Worm (Caenorhabditis elegans): ENCODE data around the gene F38H4.5.

F38H4.5 gene

ce11 chrIV:11851882-11852281 is at the start of gene F38H4.5:
Gene F38H4.5 (plus strand): TSS chrIV:11852182.
- TF ChIP-seq gmeb-1 (tag; optimal IDR thresholded peaks at IDR 0.05) (no peak), aly-2 (tag; optimal IDR thresholded peaks at IDR 0.05) (no peak), unc-62 (GFP tag; optimal IDR thresholded peaks at IDR 0.05) (no peak)

- no peak for TF ChIP-seq skn-1 (tag; optimal IDR thresholded peaks at IDR 0.05)
- no peak for TF ChIP-seq aly-2 (tag; optimal IDR thresholded peaks at IDR 0.05)
- TF ChIP-seq elt-3 (tag; optimal IDR thresholded peaks at IDR 0.05): no peak
- TF ChIP-seq C34F6.9 (tag; optimal IDR thresholded peaks at IDR 0.05): no peak
- TF ChIP-seq nhr-21 (tag; optimal IDR thresholded peaks at IDR 0.05): no peak
- TF ChIP-seq unc-39 (tag; optimal IDR thresholded peaks at IDR 0.05): no peak
- TF ChIP-seq alr-1 (tag; optimal IDR thresholded peaks at IDR 0.05): no peak
- TF ChIP-seq nhr-10 (tag; optimal IDR thresholded peaks at IDR 0.05): no peak
- no peak for TF ChIP-seq dmd-4 (tag; optimal IDR thresholded peaks at IDR 0.05)
- TF ChIP-seq nhr-25 (tag; optimal IDR thresholded peaks at IDR 0.05): no peak
- TF ChIP-seq mab-5 (tag; optimal IDR thresholded peaks at IDR 0.05): no peak
- TF ChIP-seq ztf-11 (tag; optimal IDR thresholded peaks at IDR 0.05): no peak
- no peak for TF ChIP-seq nhr-12 (tag; optimal IDR thresholded peaks at IDR 0.05)
- TF ChIP-seq ama-1 (optimal IDR thresholded peaks at IDR 0.05): no peak
- TF ChIP-seq ztf-1 (GFP tag; conservative IDR thresholded peaks at IDR 0.05): no peak
Observed at ce11 chrIV:11803044-11803443, 48.9 kb upstream of the F38H4.5 start, which contains the start of gene H01G02.4. Gene H01G02.4 (minus strand): TSS chrIV:11803144.

ce11 chrIV:11804053-11804452 is 47.9 kb upstream of the F38H4.5 start, which contains the start of gene H01G02.1:
Gene H01G02.1 (minus strand): TSS chrIV:11804153.
- TF ChIP-seq unc-39 (tag; optimal IDR thresholded peaks at IDR 0.05) (no peak), elt-1 (tag; optimal IDR thresholded peaks at IDR 0.05) (no peak), nhr-77 (tag; optimal IDR thresholded peaks at IDR 0.05) (no peak)

ce11 chrIV:11809047-11809446 is 42.9 kb upstream of the F38H4.5 start:
- TF ChIP-seq blmp-1 (tag; optimal IDR thresholded peaks at IDR 0.05; ENCODE audit: insufficient read depth) (peak; percentile 17), sma-9 (GFP tag; optimal IDR thresholded peaks at IDR 0.05) (peak; percentile 81), sma-9 (tag; optimal IDR thresholded peaks at IDR 0.05) (no peak), lsy-2 (tag; optimal IDR thresholded peaks at IDR 0.05) (peak in 1 of 2 experiments; percentile 1), elt-3 (tag; optimal IDR thresholded peaks at IDR 0.05) (no peak), zag-1 (tag; optimal IDR thresholded peaks at IDR 0.05) (no peak), nhr-77 (tag; optimal IDR thresholded peaks at IDR 0.05) (no peak), fos-1 (tag; optimal IDR thresholded peaks at IDR 0.05) (peak; percentile 22), aly-2 (tag; optimal IDR thresholded peaks at IDR 0.05) (no peak), nhr-10 (tag; optimal IDR thresholded peaks at IDR 0.05) (no peak), nhr-21 (tag; optimal IDR thresholded peaks at IDR 0.05) (peak; percentile 39), crh-2 (tag; optimal IDR thresholded peaks at IDR 0.05) (peak; percentile 21), nhr-11 (tag; optimal IDR thresholded peaks at IDR 0.05) (no peak)

- TF ChIP-seq C34F6.9 (tag; optimal IDR thresholded peaks at IDR 0.05) (peak; percentile 96), lin-13 (GFP tag; optimal IDR thresholded peaks at IDR 0.05) (peak; percentile 51), sem-4 (tag; optimal IDR thresholded peaks at IDR 0.05) (peak; percentile 76), dmd-4 (tag; optimal IDR thresholded peaks at IDR 0.05) (no peak), sma-3 (GFP tag; optimal IDR thresholded peaks at IDR 0.05) (peak; percentile 19), ztf-1 (GFP tag; conservative IDR thresholded peaks at IDR 0.05) (no peak), nhr-77 (tag; optimal IDR thresholded peaks at IDR 0.05) (no peak), ceh-82 (tag; optimal IDR thresholded peaks at IDR 0.05) (peak; percentile 37), mab-5 (tag; optimal IDR thresholded peaks at IDR 0.05) (peak; percentile 80), R02D3.7 (tag; optimal IDR thresholded peaks at IDR 0.05) (no peak), egl-27 (tag; optimal IDR thresholded peaks at IDR 0.05) (peak; percentile 48), fos-1 (tag; optimal IDR thresholded peaks at IDR 0.05) (peak; percentile 56), zag-1 (tag; optimal IDR thresholded peaks at IDR 0.05) (peak; percentile 71), nhr-6 (tag; optimal IDR thresholded peaks at IDR 0.05) (peak; percentile 74), lin-11 (tag; optimal IDR thresholded peaks at IDR 0.05) (peak; percentile 50), nhr-10 (tag; optimal IDR thresholded peaks at IDR 0.05) (no peak), sma-9 (GFP tag; optimal IDR thresholded peaks at IDR 0.05) (peak; percentile 89), sma-9 (tag; optimal IDR thresholded peaks at IDR 0.05) (no peak), crh-2 (tag; optimal IDR thresholded peaks at IDR 0.05) (peak; percentile 82), nhr-12 (tag; optimal IDR thresholded peaks at IDR 0.05) (no peak), unc-62 (GFP tag; optimal IDR thresholded peaks at IDR 0.05) (peak; percentile 54), F13H6.1 (tag; optimal IDR thresholded peaks at IDR 0.05) (peak; percentile 87), lsy-2 (tag; optimal IDR thresholded peaks at IDR 0.05) (peak; percentile 35 to 78), nhr-25 (tag; optimal IDR thresholded peaks at IDR 0.05) (peak; percentile 64), nhr-21 (tag; optimal IDR thresholded peaks at IDR 0.05) (peak; percentile 67), nhr-129 (tag; optimal IDR thresholded peaks at IDR 0.05) (peak; percentile 93), nhr-237 (tag; optimal IDR thresholded peaks at IDR 0.05) (no peak), unc-55 (GFP tag; optimal IDR thresholded peaks at IDR 0.05) (peak; percentile 89), mdl-1 (tag; optimal IDR thresholded peaks at IDR 0.05) (peak; percentile 20 to 34), peb-1 (tag; optimal IDR thresholded peaks at IDR 0.05) (no peak), alr-1 (tag; optimal IDR thresholded peaks at IDR 0.05) (no peak), blmp-1 (tag; optimal IDR thresholded peaks at IDR 0.05; ENCODE audit: insufficient read depth) (peak; percentile 53), ztf-4 (tag; optimal IDR thresholded peaks at IDR 0.05) (peak; percentile 72), Y55F3AM.14 (GFP tag; optimal IDR thresholded peaks at IDR 0.05) (peak; percentile 76)
Observed at ce11 chrIV:11809708-11810114, 42.3 kb upstream of the F38H4.5 start.

All from whole organism, L2 larva.